Fruit fly (Drosophila melanogaster) whole organism, embryonic: ENCODE results near the gene CG3448.
A peak's percentile ranks its signal among the peaks of the same experiment; 100 is the strongest.

Experiments used
- Aef1 ChIP-seq: fragments of 200-800 bp; sonication (Bioruptor generic); IDR thresholded peaks from 3 replicates; pipeline ENCODE4 v1.3.6; 2022; ENCODE audit warnings: missing biosample characterization, missing genetic modification characterization
- Atf-2 ChIP-seq: fragments of 200-800 bp; sonication (Bioruptor generic); optimal IDR thresholded peaks from 2 replicates; lab custom pipeline; 2016; ENCODE audit warnings: missing biosample characterization, missing genetic modification characterization
- Bteb2 ChIP-seq: fragments of 200-800 bp; sonication (Bioruptor generic); optimal IDR thresholded peaks from 2 replicates; lab custom pipeline; 2016; ENCODE audit warnings: missing biosample characterization, missing genetic modification characterization
- C15 ChIP-seq: fragments of 200-800 bp; sonication (Bioruptor generic); IDR thresholded peaks from 3 replicates; pipeline ENCODE4 v1.3.6; 2022; ENCODE audit warnings: missing biosample characterization, missing genetic modification characterization
- CG10147 ChIP-seq: fragments of 200-800 bp; sonication (Bioruptor generic); optimal IDR thresholded peaks from 2 replicates; lab custom pipeline; 2019; ENCODE audit warnings: missing biosample characterization, mild to moderate bottlenecking, missing genetic modification characterization, moderate library complexity
- CG10267 ChIP-seq: fragments of 200-800 bp; sonication (Bioruptor generic); optimal IDR thresholded peaks from 2 replicates; lab custom pipeline; 2018; ENCODE audit warnings: missing biosample characterization, mild to moderate bottlenecking, missing genetic modification characterization, moderate library complexity
- CG10543 ChIP-seq: fragments of 200-800 bp; sonication (Bioruptor generic); optimal IDR thresholded peaks from 3 replicates; lab custom pipeline; 2017; ENCODE audit warnings: missing biosample characterization, mild to moderate bottlenecking, missing genetic modification characterization, moderate library complexity
- CG1233 ChIP-seq: fragments of 200-800 bp; sonication (Bioruptor generic); optimal IDR thresholded peaks from 4 replicates; lab custom pipeline; 2018; ENCODE audit warnings: missing biosample characterization, mild to moderate bottlenecking, missing genetic modification characterization
- CG12659 ChIP-seq: fragments of 200-800 bp; sonication (Bioruptor generic); optimal IDR thresholded peaks from 3 replicates; lab custom pipeline; 2017; ENCODE audit warnings: mild to moderate bottlenecking, missing biosample characterization, missing genetic modification reagents, missing genetic modification characterization
- CG13287 ChIP-seq: fragments of 200-800 bp; sonication (Bioruptor generic); IDR thresholded peaks from 2 replicates; pipeline ENCODE4 v1.3.6; 2022; ENCODE audit warnings: missing biosample characterization, missing genetic modification characterization; ENCODE audit not compliant: partially characterized antibody
- CG13894 ChIP-seq: fragments of 200-800 bp; sonication (Bioruptor generic); optimal IDR thresholded peaks from 3 replicates; lab custom pipeline; 2018; ENCODE audit warnings: missing biosample characterization, mild to moderate bottlenecking, missing genetic modification characterization, moderate library complexity
- CG15514 ChIP-seq: fragments of 200-800 bp; sonication (Bioruptor generic); optimal IDR thresholded peaks from 3 replicates; lab custom pipeline; 2017; ENCODE audit warnings: missing biosample characterization, missing genetic modification characterization, mild to moderate bottlenecking, moderate library complexity, missing genetic modification reagents
- CG17361 ChIP-seq: fragments of 200-800 bp; sonication (Bioruptor generic); IDR thresholded peaks from 3 replicates; pipeline ENCODE4 v1.3.6; 2022; ENCODE audit warnings: missing biosample characterization, missing genetic modification characterization
- CG3847 ChIP-seq: fragments of 200-800 bp; sonication (Bioruptor generic); IDR thresholded peaks from 2 replicates; pipeline ENCODE4 v1.3.6; 2022; ENCODE audit warnings: missing biosample characterization, missing genetic modification characterization
- CG5180 ChIP-seq: fragments of 200-800 bp; sonication (Bioruptor generic); optimal IDR thresholded peaks from 3 replicates; lab custom pipeline; 2017; ENCODE audit warnings: missing biosample characterization, missing genetic modification characterization, mild to moderate bottlenecking, moderate library complexity, missing genetic modification reagents
- CG6689 ChIP-seq: fragments of 200-800 bp; sonication (Bioruptor generic); IDR thresholded peaks from 2 replicates; pipeline ENCODE4 v1.3.6; 2022; ENCODE audit warnings: missing biosample characterization, missing genetic modification characterization
- CG6813 ChIP-seq: fragments of 200-800 bp; sonication (Bioruptor generic); optimal IDR thresholded peaks from 2 replicates; lab custom pipeline; 2017; ENCODE audit warnings: missing biosample characterization, missing genetic modification characterization, mild to moderate bottlenecking, moderate library complexity, missing genetic modification reagents
- CG8359 ChIP-seq: fragments of 200-800 bp; sonication (Bioruptor generic); optimal IDR thresholded peaks from 2 replicates; lab custom pipeline; 2017; ENCODE audit warnings: missing biosample characterization, mild to moderate bottlenecking, missing genetic modification characterization, borderline replicate concordance
- CG9932 ChIP-seq: fragments of 200-800 bp; sonication (Bioruptor generic); IDR thresholded peaks from 2 replicates; pipeline ENCODE4 v1.3.6; 2022; ENCODE audit warnings: missing biosample characterization, missing genetic modification characterization
- CoRest ChIP-seq: fragments of 200-800 bp; sonication (Bioruptor generic); optimal IDR thresholded peaks from 3 replicates; lab custom pipeline; 2018; ENCODE audit warnings: missing biosample characterization, mild to moderate bottlenecking, missing genetic modification characterization, moderate library complexity
- D19A ChIP-seq: fragments of 200-800 bp; optimal IDR thresholded peaks from 3 replicates; lab custom pipeline; 2019; ENCODE audit warnings: missing biosample characterization, mild to moderate bottlenecking, missing genetic modification characterization, moderate library complexity
- Dfd ChIP-seq, 2 experiments: fragments of >200 bp; optimal IDR thresholded peaks; 2 replicates each; lab custom pipeline; 2017; ENCODE audit warnings: missing biosample characterization in 2 of 2, missing genetic modification characterization in 2 of 2
- E2f2 ChIP-seq: fragments of 200-800 bp; sonication (Bioruptor generic); IDR thresholded peaks from 2 replicates; pipeline ENCODE4 v1.3.6; 2022; ENCODE audit warnings: missing biosample characterization, missing genetic modification characterization
- HLH3B ChIP-seq: fragments of 200-800 bp; sonication (Bioruptor generic); IDR thresholded peaks from 2 replicates; pipeline ENCODE4 v1.3.6; 2022; ENCODE audit warnings: missing biosample characterization, missing genetic modification characterization
- Hand ChIP-seq: fragments of 200-800 bp; sonication (Bioruptor generic); optimal IDR thresholded peaks from 2 replicates; lab custom pipeline; 2017; ENCODE audit warnings: mild to moderate bottlenecking, missing biosample characterization, missing genetic modification reagents, missing genetic modification characterization
- HmgD ChIP-seq: fragments of 200-800 bp; sonication (Bioruptor generic); optimal IDR thresholded peaks from 3 replicates; lab custom pipeline; 2016; ENCODE audit warnings: missing biosample characterization, missing genetic modification characterization
- Hr3 ChIP-seq: fragments of 200-800 bp; sonication (Bioruptor generic); optimal IDR thresholded peaks from 3 replicates; lab custom pipeline; 2016; ENCODE audit warnings: missing biosample characterization, missing genetic modification characterization
- Hr78 ChIP-seq, 2 experiments: fragments of 200-800 bp in 1 of 2; fragments of >200 bp in 1 of 2; sonication (Bioruptor generic) in 1 of 2; optimal IDR thresholded peaks; 2 replicates each; lab custom pipeline; 2017 to 2019; ENCODE audit warnings: missing biosample characterization in 2 of 2, missing genetic modification characterization in 2 of 2, mild to moderate bottlenecking in 1 of 2, moderate library complexity in 1 of 2
- NC2β ChIP-seq: fragments of 200-800 bp; sonication (Bioruptor generic); optimal IDR thresholded peaks from 2 replicates; lab custom pipeline; 2016; ENCODE audit warnings: missing biosample characterization, missing genetic modification characterization
- Neu2 ChIP-seq: fragments of 200-800 bp; sonication (Bioruptor generic); optimal IDR thresholded peaks from 3 replicates; lab custom pipeline; 2016; ENCODE audit warnings: missing biosample characterization, missing genetic modification characterization, borderline replicate concordance
- Oli ChIP-seq: fragments of 200-800 bp; sonication (Bioruptor generic); optimal IDR thresholded peaks from 2 replicates; lab custom pipeline; 2018; ENCODE audit warnings: missing biosample characterization, mild to moderate bottlenecking, missing genetic modification characterization, moderate library complexity
- Sox102F ChIP-seq: fragments of 200-800 bp; sonication (Bioruptor generic); optimal IDR thresholded peaks from 2 replicates; lab custom pipeline; 2018; ENCODE audit warnings: missing biosample characterization, mild to moderate bottlenecking, missing genetic modification characterization, moderate library complexity
- Tbp ChIP-seq: fragments of >200 bp; optimal IDR thresholded peaks from 2 replicates; lab custom pipeline; 2018; ENCODE audit warnings: missing biosample characterization, missing genetic modification characterization
- Xrp1 ChIP-seq: fragments of 200-800 bp; sonication (Bioruptor generic); IDR thresholded peaks from 2 replicates; pipeline ENCODE4 v1.3.6; 2022; ENCODE audit warnings: missing biosample characterization, missing genetic modification characterization
- ash1 ChIP-seq: fragments of 200-800 bp; sonication (Bioruptor generic); optimal IDR thresholded peaks from 2 replicates; lab custom pipeline; 2018; ENCODE audit warnings: missing biosample characterization, mild to moderate bottlenecking, missing genetic modification characterization
- bigmax ChIP-seq: fragments of 200-800 bp; sonication (Bioruptor generic); optimal IDR thresholded peaks from 2 replicates; lab custom pipeline; 2018; ENCODE audit warnings: missing biosample characterization, mild to moderate bottlenecking, missing genetic modification characterization
- cato ChIP-seq: fragments of 200-800 bp; sonication (Bioruptor generic); optimal IDR thresholded peaks from 2 replicates; lab custom pipeline; 2016; ENCODE audit warnings: missing biosample characterization, missing genetic modification characterization, borderline replicate concordance
- chinmo ChIP-seq: fragments of 200-800 bp; sonication (Bioruptor generic); IDR thresholded peaks from 4 replicates; pipeline ENCODE4 v1.3.6; 2022; ENCODE audit warnings: missing biosample characterization, missing genetic modification characterization; ENCODE audit not compliant: partially characterized antibody
- corto ChIP-seq: fragments of 200-800 bp; sonication (Bioruptor generic); optimal IDR thresholded peaks from 2 replicates; lab custom pipeline; 2016; ENCODE audit warnings: missing biosample characterization, mild to moderate bottlenecking, missing genetic modification characterization, moderate library complexity
- da ChIP-seq: fragments of 200-800 bp; sonication (Bioruptor generic); optimal IDR thresholded peaks from 2 replicates; lab custom pipeline; 2016; ENCODE audit warnings: missing biosample characterization, missing genetic modification characterization
- fru ChIP-seq: fragments of >200 bp; optimal IDR thresholded peaks from 2 replicates; lab custom pipeline; 2017
- ftz-f1 ChIP-seq: fragments of 200-800 bp; sonication (Bioruptor generic); optimal IDR thresholded peaks from 2 replicates; lab custom pipeline; 2016; ENCODE audit warnings: missing biosample characterization, missing genetic modification characterization
- kah ChIP-seq: fragments of 200-800 bp; sonication (Bioruptor generic); optimal IDR thresholded peaks from 2 replicates; lab custom pipeline; 2018; ENCODE audit warnings: missing biosample characterization, mild to moderate bottlenecking, missing genetic modification characterization
- pb ChIP-seq: fragments of 200-800 bp; sonication (Bioruptor generic); optimal IDR thresholded peaks from 3 replicates; lab custom pipeline; 2016; ENCODE audit warnings: missing biosample characterization, missing genetic modification characterization
- phol ChIP-seq: fragments of 200-800 bp; sonication (Bioruptor generic); optimal IDR thresholded peaks from 3 replicates; lab custom pipeline; 2018; ENCODE audit warnings: missing biosample characterization, mild to moderate bottlenecking, missing genetic modification characterization, moderate library complexity
- slp2 ChIP-seq: fragments of 200-800 bp; sonication (Bioruptor generic); optimal IDR thresholded peaks from 2 replicates; lab custom pipeline; 2016; ENCODE audit warnings: missing biosample characterization, missing genetic modification characterization
- so ChIP-seq: fragments of 200-800 bp; sonication (Bioruptor generic); IDR thresholded peaks from 3 replicates; pipeline ENCODE4 v1.3.6; 2022; ENCODE audit warnings: missing biosample characterization, missing genetic modification characterization
- unc-4 ChIP-seq: fragments of 200-800 bp; sonication (Bioruptor generic); IDR thresholded peaks from 2 replicates; pipeline ENCODE4 v1.3.6; 2022; ENCODE audit warnings: missing biosample characterization, missing genetic modification characterization; ENCODE audit not compliant: partially characterized antibody
- vvl ChIP-seq: fragments of 200-800 bp; sonication (Bioruptor generic); IDR thresholded peaks from 2 replicates; pipeline ENCODE4 v1.3.6; 2022; ENCODE audit warnings: missing biosample characterization, missing genetic modification characterization

CG3448 gene

dm6 chr3L:9457619-9458092, 6.3 kb upstream of the CG3448 start, which contains the start of gene CG3437 (continued):
- TF ChIP-seq CG13287 (GFP tag; lab: Robert Waterston, UW), result peak; percentile 58; the same call in 1 of the 2 replicates
- peak; percentile 99 for TF ChIP-seq so (GFP tag; lab: Robert Waterston, UW)
- peak; percentile 100 for TF ChIP-seq Xrp1 (GFP tag; lab: Robert Waterston, UW)
- peak; percentile 99 for TF ChIP-seq CG17361 (GFP tag; lab: Robert Waterston, UW)
- peak; percentile 99 for TF ChIP-seq Sox102F
- no peak for TF ChIP-seq Tbp (GFP tag; lab: Kevin White, UChicago)
- TF ChIP-seq CG6689 (GFP tag; lab: Robert Waterston, UW), result peak; percentile 99
- peak; percentile 97 for TF ChIP-seq corto (GFP tag; lab: Kevin White, UChicago)
- TF ChIP-seq Oli (tag; lab: Kevin White, UChicago), result peak; percentile 99
- TF ChIP-seq cato (GFP tag; lab: Kevin White, UChicago), result peak; percentile 97
- TF ChIP-seq Dfd (GFP tag; optimal IDR thresholded peaks at IDR 0.05; lab: Kevin White, UChicago), result no peak
- peak; percentile 97 for TF ChIP-seq kah (GFP tag; lab: Kevin White, UChicago)
- peak; percentile 99 for TF ChIP-seq CG12659 (GFP tag; lab: Kevin White, UChicago)
- peak; percentile 99 for TF ChIP-seq CG3847
- peak; percentile 85 for TF ChIP-seq D19A (tag; lab: Kevin White, UChicago)
- peak; percentile 98 for TF ChIP-seq Hr3 (GFP tag; lab: Kevin White, UChicago)
- peak; percentile 95 for TF ChIP-seq da (GFP tag; lab: Kevin White, UChicago)
- TF ChIP-seq CG9932, result peak; percentile 99
- TF ChIP-seq CG15514 (GFP tag; lab: Kevin White, UChicago), result peak; percentile 95
- TF ChIP-seq CG1233 (GFP tag; lab: Kevin White, UChicago), result peak; percentile 99
- peak; percentile 99 for TF ChIP-seq CG13894 (tag; lab: Kevin White, UChicago)
- peak; percentile 98 for TF ChIP-seq C15
- peak; percentile 99 for TF ChIP-seq CoRest (tag; lab: Kevin White, UChicago)
- TF ChIP-seq slp2 (GFP tag; lab: Kevin White, UChicago), result peak; percentile 99
- TF ChIP-seq CG8359, result peak; percentile 94
- peak; percentile 94 for TF ChIP-seq CG10267 (tag; lab: Kevin White, UChicago)
- peak; percentile 77 for TF ChIP-seq bigmax (GFP tag; lab: Kevin White, UChicago)
- TF ChIP-seq CG5180 (GFP tag; lab: Kevin White, UChicago), result peak; percentile 91
- peak; percentile 99 for TF ChIP-seq CG6813 (GFP tag; lab: Kevin White, UChicago)
- TF ChIP-seq Atf-2 (GFP tag; lab: Kevin White, UChicago), result peak; percentile 98
- no peak for TF ChIP-seq fru (lab: Kevin White, UChicago)
- TF ChIP-seq CG10147 (GFP tag; lab: Kevin White, UChicago), result peak; percentile 98
- peak; percentile 99 for TF ChIP-seq Aef1
- peak; percentile 100 for TF ChIP-seq vvl (GFP tag; lab: Robert Waterston, UW)
- TF ChIP-seq HLH3B, result peak; percentile 99
- TF ChIP-seq phol (tag; lab: Kevin White, UChicago), result peak; percentile 100
- TF ChIP-seq Hand (GFP tag; lab: Kevin White, UChicago), result peak; percentile 97
- peak; percentile 88 for TF ChIP-seq ftz-f1
- peak in 1 of 2 experiments; percentile 86 for TF ChIP-seq Hr78 (GFP tag; optimal IDR thresholded peaks at IDR 0.05; lab: Kevin White, UChicago)
- TF ChIP-seq HmgD (GFP tag; lab: Kevin White, UChicago), result peak; percentile 97
- TF ChIP-seq CG10543 (GFP tag; lab: Kevin White, UChicago), result peak; percentile 97
- TF ChIP-seq ash1 (GFP tag; lab: Kevin White, UChicago), result peak; percentile 96
- 0 out of 2 replicates have a peak, but pooled peaks have one; percentile 30 for TF ChIP-seq unc-4 (GFP tag; lab: Robert Waterston, UW)
- TF ChIP-seq E2f2 (GFP tag; lab: Robert Waterston, UW), result peak; percentile 89
- peak; percentile 95 for TF ChIP-seq Neu2 (GFP tag; lab: Kevin White, UChicago)
- peak; percentile 97 for TF ChIP-seq NC2β (GFP tag; lab: Kevin White, UChicago)
- TF ChIP-seq Bteb2 (GFP tag; lab: Kevin White, UChicago), result peak; percentile 98
- peak; percentile 98 for TF ChIP-seq pb (GFP tag; lab: Kevin White, UChicago)
- 0 out of 4 replicates have a peak, but pooled peaks have one; percentile 57 for TF ChIP-seq chinmo
